Worm (Caenorhabditis elegans): ENCODE results near the gene irk-1.

irk-1 gene

DNA sequence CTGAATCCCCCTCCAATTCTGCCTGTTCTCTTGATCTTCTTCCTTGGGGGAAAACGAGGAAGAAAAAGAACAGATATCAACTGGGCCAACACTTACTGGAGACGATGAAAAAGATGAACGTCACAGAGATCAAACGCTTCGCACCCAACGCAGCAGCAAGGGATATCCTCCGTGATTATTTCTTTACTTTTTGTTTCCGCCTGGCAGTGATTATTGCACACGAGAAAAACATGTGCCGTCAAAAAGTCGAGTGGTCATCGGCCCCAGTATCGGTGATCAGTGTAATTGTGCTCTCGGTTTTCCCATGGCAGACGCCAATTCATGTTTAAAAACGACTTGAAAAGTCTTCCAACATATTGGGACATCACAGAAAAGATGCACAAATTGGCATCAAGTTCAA is 32.4 kb downstream of the irk-1 start (continued):
- TF ChIP-seq ceh-28 (tag; optimal IDR thresholded peaks at IDR 0.05) (no peak), dve-1 (tag; optimal IDR thresholded peaks at IDR 0.05; ENCODE audit: insufficient read depth) (no peak), fkh-10 (GFP tag; optimal IDR thresholded peaks at IDR 0.05) (no peak), F37D6.2 (tag; optimal IDR thresholded peaks at IDR 0.05) (no peak), nhr-76 (tag; optimal IDR thresholded peaks at IDR 0.05) (no peak), unc-62 (GFP tag; optimal IDR thresholded peaks at IDR 0.05 in 1 of 2) (no peak), unc-62 (tag; optimal IDR thresholded peaks at IDR 0.05) (no peak), mxl-3 (GFP tag; optimal IDR thresholded peaks at IDR 0.05) (no peak), aha-1 (tag) (no peak), nhr-42 (GFP tag; IDR thresholded peaks at IDR 0.05) (no peak), tag-97 (GFP tag; IDR thresholded peaks at IDR 0.05) (no peak), unc-39 (tag; optimal IDR thresholded peaks at IDR 0.05) (no peak), madf-9 (GFP tag; conservative IDR thresholded peaks at IDR 0.05) (0 out of 2 replicates have a peak, but pooled peaks have one; percentile 8), Y5F2A.4 (GFP tag; optimal IDR thresholded peaks at IDR 0.05) (no peak), sdz-12 (GFP tag; optimal IDR thresholded peaks at IDR 0.05) (no peak), egl-43 (GFP tag; IDR thresholded peaks at IDR 0.05) (no peak), daf-8 (GFP tag; IDR thresholded peaks at IDR 0.05) (no peak), gei-8 (GFP tag; optimal IDR thresholded peaks at IDR 0.05) (no peak), madf-5 (GFP tag; IDR thresholded peaks at IDR 0.05) (no peak), vab-7 (GFP tag; IDR thresholded peaks at IDR 0.05) (no peak), D1046.2 (GFP tag; IDR thresholded peaks at IDR 0.05) (no peak), mdl-1 (tag; optimal IDR thresholded peaks at IDR 0.05) (peak in 1 of 2 experiments; percentile 93), mes-2 (tag; optimal IDR thresholded peaks at IDR 0.05; ENCODE audit: poor library complexity, severe bottlenecking) (no peak), F44E2.7 (GFP tag; IDR thresholded peaks at IDR 0.05) (no peak), F10B5.3 (tag; optimal IDR thresholded peaks at IDR 0.05) (no peak), saeg-2 (GFP tag; IDR thresholded peaks at IDR 0.05) (no peak), hlh-30 (tag; optimal IDR thresholded peaks at IDR 0.05; ENCODE audit: insufficient read depth) (peak; percentile 74), lsy-2 (tag; optimal IDR thresholded peaks at IDR 0.05) (no peak), daf-16 (GFP tag; optimal IDR thresholded peaks at IDR 0.05) (peak in 1 of 2 experiments; percentile 50), daf-16 (tag; optimal IDR thresholded peaks at IDR 0.05) (no peak), lin-15B (tag; optimal IDR thresholded peaks at IDR 0.05) (no peak), spr-3 (GFP tag; optimal IDR thresholded peaks at IDR 0.05) (no peak), ceh-62 (tag; optimal IDR thresholded peaks at IDR 0.05) (no peak), duxl-1 (tag; optimal IDR thresholded peaks at IDR 0.05; ENCODE audit: poor library complexity) (no peak), lin-39 (tag; optimal IDR thresholded peaks at IDR 0.05) (no peak), mdt-29 (GFP tag; IDR thresholded peaks at IDR 0.05) (no peak), nhr-6 (tag; optimal IDR thresholded peaks at IDR 0.05) (no peak)

DNA sequence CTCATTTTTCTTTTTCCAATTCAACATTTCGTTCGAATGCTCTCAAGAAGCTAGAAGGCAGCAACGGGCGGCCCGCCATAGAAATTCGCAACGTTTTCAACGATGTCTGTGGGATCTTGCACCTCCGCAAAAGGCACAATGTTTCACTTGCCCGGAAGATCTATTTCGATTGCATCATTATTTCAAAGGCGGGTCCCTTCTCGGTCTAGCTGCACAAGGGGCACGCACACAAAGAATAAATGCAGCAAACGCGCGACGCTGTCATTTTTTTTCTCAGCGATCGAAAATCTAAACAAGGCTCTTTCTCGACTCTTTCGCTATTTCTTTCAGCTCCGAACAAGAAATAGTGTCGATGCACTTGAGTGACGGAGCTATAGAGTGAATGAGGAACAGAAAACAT is 32.9 kb downstream of the irk-1 start:
- TF ChIP-seq set-16 (GFP tag; IDR thresholded peaks at IDR 0.05), result peak; percentile 5; the same call in 1 of the 2 replicates
- no peak for TF ChIP-seq F10B5.3 (tag; optimal IDR thresholded peaks at IDR 0.05)
- no peak for TF ChIP-seq unc-62 (GFP tag; optimal IDR thresholded peaks at IDR 0.05 in 1 of 2)
- TF ChIP-seq unc-62 (tag; optimal IDR thresholded peaks at IDR 0.05), result no peak
- TF ChIP-seq vab-7 (GFP tag; IDR thresholded peaks at IDR 0.05), result peak; percentile 18; the same call in 1 of the 2 replicates
- TF ChIP-seq zip-2 (tag; optimal IDR thresholded peaks at IDR 0.05), result no peak
- peak; percentile 42 for TF ChIP-seq rbr-2 (tag; optimal IDR thresholded peaks at IDR 0.05)
- no peak for TF ChIP-seq nhr-42 (GFP tag; IDR thresholded peaks at IDR 0.05)
- TF ChIP-seq fkh-10 (GFP tag; optimal IDR thresholded peaks at IDR 0.05), result peak; percentile 79
- TF ChIP-seq Y105C5A.15 (GFP tag; IDR thresholded peaks at IDR 0.05), result no peak
- peak; percentile 3 for TF ChIP-seq F37D6.2 (tag; optimal IDR thresholded peaks at IDR 0.05)
- peak; percentile 84 for TF ChIP-seq aha-1 (tag)
- peak; percentile 10 for TF ChIP-seq unc-39 (tag; optimal IDR thresholded peaks at IDR 0.05)

All from whole organism, L4 larva.